Fruit fly (Drosophila melanogaster) Kc167 (cell line): ENCODE data around the gene cpo.

Experiments
- Myc ChIP-seq: fragments of >200 bp; optimal IDR thresholded peaks from 2 replicates; lab custom pipeline; 2017; ENCODE audit warnings: missing external identifiers
- Sin3A ChIP-seq: fragments of >200 bp; optimal IDR thresholded peaks from 2 replicates; lab custom pipeline; 2018; ENCODE audit warnings: missing external identifiers
- h ChIP-seq: fragments of >200 bp; optimal IDR thresholded peaks from 3 replicates; lab custom pipeline; 2018; ENCODE audit warnings: missing external identifiers
- insv ChIP-seq: fragments of >200 bp; optimal IDR thresholded peaks from 3 replicates; lab custom pipeline; 2018; ENCODE audit warnings: missing external identifiers
- psq ChIP-seq: fragments of >200 bp; optimal IDR thresholded peaks from 2 replicates; lab custom pipeline; 2017; ENCODE audit warnings: missing external identifiers
- ttk ChIP-seq: sonication (Bioruptor generic); optimal IDR thresholded peaks from 2 replicates; lab custom pipeline; 2017; ENCODE audit warnings: missing external identifiers

The cpo gene

DNA sequence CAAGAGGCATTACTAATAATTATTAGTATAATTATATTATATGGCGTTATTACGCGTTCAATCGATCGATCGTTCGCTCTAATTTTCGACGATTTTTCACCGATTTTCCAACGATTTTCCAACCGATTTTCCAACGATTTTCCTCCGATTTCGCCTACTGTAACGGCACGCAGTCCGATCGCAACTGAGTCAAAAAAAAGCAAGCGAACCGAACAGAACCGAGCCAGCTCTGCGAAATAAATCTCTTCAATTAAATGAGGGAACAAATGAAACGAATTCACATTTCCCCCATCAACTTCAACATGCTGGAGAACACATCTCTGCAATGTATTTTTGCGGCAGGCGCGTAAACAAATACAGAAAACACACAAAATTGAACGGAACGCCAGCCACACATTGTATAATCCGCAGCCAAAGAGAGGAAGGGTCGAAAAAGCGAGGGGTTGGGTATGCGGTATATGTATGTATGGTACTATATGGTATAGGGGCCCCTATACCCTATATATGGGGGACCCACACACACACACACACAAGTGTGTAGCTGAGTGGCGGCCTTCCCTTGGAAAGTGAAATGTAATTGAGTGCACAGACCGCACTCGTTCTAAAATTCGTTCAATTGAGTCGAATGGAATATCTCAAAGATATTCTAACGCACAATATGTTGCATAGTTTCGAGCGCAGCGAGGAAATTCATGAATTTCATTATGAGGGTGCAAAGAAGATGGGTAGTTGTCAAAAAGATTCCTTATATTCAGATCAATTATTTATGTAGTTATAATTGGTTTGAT, 133.4 kb downstream of the cpo start, which contains the start of gene htl:
htl (minus strand) TSS at position 186 of the 788 bp plus-strand sequence.
- no peak for TF ChIP-seq h (lab: Kevin White, UChicago)
- no peak for TF ChIP-seq Sin3A (lab: Kevin White, UChicago)
- no peak for TF ChIP-seq insv
- no peak for TF ChIP-seq Myc (lab: Kevin White, UChicago)
- no peak for TF ChIP-seq ttk (lab: Kevin White, UChicago)
- no peak for TF ChIP-seq psq (lab: Kevin White, UChicago)

DNA sequence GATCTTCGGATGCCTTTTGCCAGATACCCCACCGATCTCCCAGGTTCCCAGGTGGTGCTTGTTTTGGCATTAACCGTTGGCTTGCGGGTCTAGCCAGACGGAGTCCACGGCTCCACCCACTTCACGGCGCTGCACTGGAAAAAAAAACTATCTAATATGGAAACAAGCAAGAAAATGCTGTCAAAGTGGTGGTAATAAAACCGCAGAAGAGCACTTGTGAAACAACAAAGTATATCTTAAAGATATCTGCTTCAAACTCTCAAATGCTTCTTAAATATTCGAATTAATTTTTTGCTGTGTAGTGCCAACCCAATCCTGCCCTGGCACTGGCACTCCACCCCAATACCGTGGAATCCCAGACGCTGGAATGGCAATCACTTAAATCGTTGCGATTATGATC, 138.8 kb downstream of the cpo start:
- no peak for TF ChIP-seq Sin3A (lab: Kevin White, UChicago)
- no peak for TF ChIP-seq insv
- TF ChIP-seq ttk (lab: Kevin White, UChicago) = no peak
- no peak for TF ChIP-seq h (lab: Kevin White, UChicago)
- TF ChIP-seq psq (lab: Kevin White, UChicago) = no peak
- no peak for TF ChIP-seq Myc (lab: Kevin White, UChicago)

DNA sequence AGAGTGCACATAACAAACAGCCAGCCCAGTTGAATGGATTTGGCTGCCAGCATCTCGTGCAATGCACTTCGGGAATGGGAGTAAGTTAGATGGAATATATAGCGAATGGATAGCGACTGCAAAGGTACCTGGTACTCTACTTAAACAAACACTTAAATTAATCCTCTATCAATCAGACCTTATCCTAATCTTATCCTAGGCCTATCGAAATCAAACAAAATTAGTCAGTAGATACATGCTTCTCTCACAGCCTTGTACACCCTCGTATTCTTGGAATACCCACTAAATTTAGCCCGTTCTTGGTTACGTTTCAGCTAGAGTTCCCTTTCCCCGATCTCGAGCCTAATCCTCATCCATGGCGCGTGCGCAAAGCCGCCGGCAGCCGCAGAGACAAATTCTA, 140.9 kb downstream of the cpo start:
- no peak for TF ChIP-seq psq (lab: Kevin White, UChicago)
- TF ChIP-seq insv = no peak
- TF ChIP-seq ttk (lab: Kevin White, UChicago) = no peak
- TF ChIP-seq h (lab: Kevin White, UChicago) = no peak
- TF ChIP-seq Myc (lab: Kevin White, UChicago) = no peak
- no peak for TF ChIP-seq Sin3A (lab: Kevin White, UChicago)

DNA sequence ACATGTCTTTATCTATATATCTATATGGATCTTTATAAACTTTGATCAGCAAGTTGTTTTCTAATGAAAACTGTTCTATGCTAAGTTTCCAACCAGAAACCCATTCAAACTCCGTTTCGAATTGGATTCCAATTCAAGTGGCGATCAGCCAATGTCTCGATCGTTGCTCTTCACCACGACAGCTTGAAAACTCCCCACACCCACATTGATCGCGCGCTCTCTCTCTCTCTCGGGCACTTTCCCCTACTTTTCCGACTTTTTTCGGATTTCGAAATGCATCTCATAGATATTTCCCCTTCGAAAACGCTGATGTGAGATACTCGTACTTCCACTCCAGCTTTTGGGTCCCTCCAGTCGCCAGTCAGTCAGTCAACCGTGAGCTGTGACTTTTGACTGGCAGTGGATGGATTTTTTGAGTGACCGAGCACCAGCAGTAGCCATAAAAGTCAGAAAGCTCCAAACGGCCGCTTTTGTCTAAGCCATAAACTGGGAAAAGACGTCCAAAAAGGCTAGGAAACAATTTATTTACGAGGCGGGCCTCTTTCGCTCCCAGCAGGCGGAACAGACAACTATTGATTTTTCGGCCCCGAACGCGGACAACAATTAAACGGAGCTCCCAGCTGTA, 143.6 kb downstream of the cpo start:
- TF ChIP-seq psq (lab: Kevin White, UChicago) = no peak
- TF ChIP-seq h (lab: Kevin White, UChicago) = no peak
- no peak for TF ChIP-seq ttk (lab: Kevin White, UChicago)
- TF ChIP-seq insv = no peak
- TF ChIP-seq Myc (lab: Kevin White, UChicago) = no peak
- no peak for TF ChIP-seq Sin3A (lab: Kevin White, UChicago)

DNA sequence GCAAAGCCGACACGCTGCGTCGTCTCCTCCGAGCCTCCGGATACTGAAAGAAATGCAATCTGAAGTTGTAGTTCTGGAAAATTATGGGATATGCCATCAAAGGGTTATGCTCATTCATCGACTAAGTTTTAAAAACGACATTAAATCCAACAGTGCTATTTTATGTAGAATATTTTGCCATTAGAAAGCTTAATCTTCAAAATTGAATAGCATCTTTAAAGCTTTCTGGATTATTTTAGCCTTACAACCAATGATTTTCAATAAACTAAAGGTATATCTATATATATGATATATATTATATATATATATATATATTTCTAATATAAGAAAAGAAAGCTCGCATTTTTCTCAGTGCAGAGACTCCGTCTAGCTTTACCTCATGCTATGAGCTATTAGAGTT, 144.7 kb downstream of the cpo start:
- TF ChIP-seq psq (lab: Kevin White, UChicago) (no peak), insv (no peak), Sin3A (lab: Kevin White, UChicago) (no peak), h (lab: Kevin White, UChicago) (no peak), Myc (lab: Kevin White, UChicago) (no peak), ttk (lab: Kevin White, UChicago) (no peak)

DNA sequence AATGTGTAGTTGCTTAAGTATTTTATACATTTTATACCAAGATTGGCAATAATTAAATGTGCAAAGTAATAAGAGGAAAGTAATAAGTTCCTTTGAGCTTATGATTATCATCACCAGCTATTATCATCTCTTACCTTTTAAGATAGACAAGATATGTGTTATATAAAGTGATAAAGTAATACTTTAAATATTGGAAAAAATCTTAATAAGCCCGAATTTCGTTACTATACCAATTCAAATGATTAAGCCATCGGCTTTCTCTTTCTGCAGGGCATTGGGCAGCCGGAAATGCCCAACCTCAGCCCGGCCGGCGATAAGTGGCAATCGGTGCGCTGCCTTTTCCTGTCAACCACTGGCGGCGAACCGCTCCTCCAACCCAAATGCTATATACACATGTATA, 148.3 kb downstream of the cpo start:
- TF ChIP-seq Sin3A (lab: Kevin White, UChicago) (no peak), h (lab: Kevin White, UChicago) (no peak), psq (lab: Kevin White, UChicago) (no peak), Myc (lab: Kevin White, UChicago) (no peak), ttk (lab: Kevin White, UChicago) (no peak), insv (no peak)
